Worm (Caenorhabditis elegans) whole organism, late embryonic: ENCODE measurements around the gene sri-74.
A peak's percentile ranks its signal among the peaks of the same experiment; 100 is the strongest.
"Not testable (repeated sequence)": the region's sequence is repeated elsewhere in the genome, so short reads cannot be mapped to it uniquely, and the experiment has no call there.

ENCODE experiments used
- C08G9.2 ChIP-seq: sonication (generic microtip); optimal IDR thresholded peaks from 2 replicates; lab custom pipeline; 2016; ENCODE audit warnings: mild to moderate bottlenecking, missing genetic modification characterization, moderate library complexity, missing compliant biosample characterization
- F13H6.1 ChIP-seq: sonication (generic microtip); optimal IDR thresholded peaks from 2 replicates; lab custom pipeline; 2016; ENCODE audit warnings: missing genetic modification characterization, missing compliant biosample characterization
- K02D7.2 ChIP-seq: sonication (generic microtip); optimal IDR thresholded peaks from 2 replicates; lab custom pipeline; 2017; ENCODE audit warnings: mild to moderate bottlenecking, missing genetic modification characterization, missing compliant biosample characterization
- K09A11.1 ChIP-seq: sonication (generic microtip); optimal IDR thresholded peaks from 2 replicates; lab custom pipeline; 2017; ENCODE audit warnings: antibody characterized with exemption, mild to moderate bottlenecking, missing genetic modification characterization, missing compliant biosample characterization; ENCODE audit not compliant: insufficient read depth
- T23F11.4 ChIP-seq: fragments of 200-800 bp; sonication (Bioruptor generic); optimal IDR thresholded peaks from 2 replicates; lab custom pipeline; 2018; ENCODE audit warnings: mild to moderate bottlenecking, missing genetic modification characterization, missing compliant biosample characterization
- Y22D7AL.16 ChIP-seq: sonication (generic microtip); optimal IDR thresholded peaks from 2 replicates; lab custom pipeline; 2016; ENCODE audit warnings: missing genetic modification characterization, missing compliant biosample characterization
- ahr-1 ChIP-seq: sonication (generic microtip); optimal IDR thresholded peaks from 2 replicates; lab custom pipeline; 2016; ENCODE audit warnings: missing genetic modification characterization, missing compliant biosample characterization
- ama-1 ChIP-seq: fragments of 150-350 bp; optimal IDR thresholded peaks from 2 replicates; lab custom pipeline; 2014
- ceh-19 ChIP-seq: fragments of 200-800 bp; sonication (Bioruptor generic); optimal IDR thresholded peaks from 2 replicates; lab custom pipeline; 2018; ENCODE audit warnings: mild to moderate bottlenecking, missing genetic modification characterization, missing compliant biosample characterization
- ceh-48 ChIP-seq: sonication (generic microtip); optimal IDR thresholded peaks from 2 replicates; lab custom pipeline; 2016; ENCODE audit warnings: missing genetic modification characterization, inconsistent platforms, missing compliant biosample characterization
- ceh-6 ChIP-seq: fragments of 200-800 bp; sonication (Bioruptor generic); optimal IDR thresholded peaks from 2 replicates; lab custom pipeline; 2018; ENCODE audit warnings: mild to moderate bottlenecking, missing genetic modification characterization, missing compliant biosample characterization
- dmd-4 ChIP-seq: sonication (generic microtip); optimal IDR thresholded peaks from 2 replicates; lab custom pipeline; 2016; ENCODE audit warnings: borderline replicate concordance, missing genetic modification characterization, missing compliant biosample characterization
- dve-1 ChIP-seq: sonication (generic microtip); optimal IDR thresholded peaks from 2 replicates; lab custom pipeline; 2017; ENCODE audit warnings: antibody characterized with exemption, mild to moderate bottlenecking, missing genetic modification characterization, missing compliant biosample characterization
- elt-2 ChIP-seq: sonication (generic microtip); optimal IDR thresholded peaks from 2 replicates; lab custom pipeline; 2016; ENCODE audit warnings: missing genetic modification reagents, missing genetic modification characterization, missing compliant biosample characterization
- elt-4 ChIP-seq: sonication (generic microtip); optimal IDR thresholded peaks from 2 replicates; lab custom pipeline; 2016; ENCODE audit warnings: missing genetic modification characterization, missing compliant biosample characterization
- eyg-1 ChIP-seq: sonication (generic microtip); optimal IDR thresholded peaks from 2 replicates; lab custom pipeline; 2016; ENCODE audit warnings: missing genotype, missing genetic modification characterization, missing compliant biosample characterization
- fax-1 ChIP-seq: sonication (generic microtip); optimal IDR thresholded peaks from 2 replicates; lab custom pipeline; 2016; ENCODE audit warnings: missing genotype, missing genetic modification characterization, missing compliant biosample characterization
- fkh-6 ChIP-seq: sonication (generic microtip); optimal IDR thresholded peaks from 2 replicates; lab custom pipeline; 2016; ENCODE audit warnings: missing genetic modification characterization, missing compliant biosample characterization
- hlh-15 ChIP-seq: sonication (generic microtip); optimal IDR thresholded peaks from 2 replicates; lab custom pipeline; 2016; ENCODE audit warnings: missing genetic modification characterization, missing compliant biosample characterization
- hlh-6 ChIP-seq: sonication (generic microtip); optimal IDR thresholded peaks from 2 replicates; lab custom pipeline; 2016; ENCODE audit warnings: missing genotype, missing genetic modification characterization, missing compliant biosample characterization
- madf-2 ChIP-seq: sonication (generic microtip); optimal IDR thresholded peaks from 2 replicates; lab custom pipeline; 2017; ENCODE audit warnings: missing genetic modification characterization, missing compliant biosample characterization
- nfya-1 ChIP-seq: sonication (generic microtip); optimal IDR thresholded peaks from 2 replicates; lab custom pipeline; 2017; ENCODE audit warnings: missing genetic modification characterization, mild to moderate bottlenecking, missing compliant biosample characterization, antibody characterized with exemption, moderate library complexity
- nhr-11 ChIP-seq: fragments of 150-350 bp; optimal IDR thresholded peaks from 2 replicates; lab custom pipeline; 2014; ENCODE audit warnings: missing biosample characterization, missing genetic modification characterization
- npax-4 ChIP-seq: sonication (generic microtip); optimal IDR thresholded peaks from 2 replicates; lab custom pipeline; 2016; ENCODE audit warnings: missing genetic modification characterization, missing compliant biosample characterization
- pat-9 ChIP-seq: fragments of 200-800 bp; sonication (Bioruptor generic); optimal IDR thresholded peaks from 2 replicates; lab custom pipeline; 2018; ENCODE audit warnings: mild to moderate bottlenecking, missing genetic modification characterization, moderate library complexity, missing compliant biosample characterization
- pros-1 ChIP-seq: fragments of 150-350 bp; optimal IDR thresholded peaks from 2 replicates; lab custom pipeline; 2014; ENCODE audit warnings: missing biosample characterization, missing genetic modification reagents, missing genetic modification characterization
- ref-2 ChIP-seq: sonication (generic microtip); optimal IDR thresholded peaks from 2 replicates; lab custom pipeline; 2016; ENCODE audit warnings: missing genetic modification characterization, missing compliant biosample characterization
- sdc-2 ChIP-seq: sonication (generic microtip); optimal IDR thresholded peaks from 2 replicates; lab custom pipeline; 2016; ENCODE audit warnings: missing genotype, missing genetic modification characterization, missing compliant biosample characterization
- unc-42 ChIP-seq: sonication (generic microtip); optimal IDR thresholded peaks from 2 replicates; lab custom pipeline; 2016; ENCODE audit warnings: missing genotype, missing genetic modification characterization, missing compliant biosample characterization
- unc-86 ChIP-seq: sonication (generic microtip); optimal IDR thresholded peaks from 2 replicates; lab custom pipeline; 2016; ENCODE audit warnings: missing genetic modification characterization, missing compliant biosample characterization
- zip-5 ChIP-seq: sonication (generic microtip); optimal IDR thresholded peaks from 2 replicates; lab custom pipeline; 2016; ENCODE audit warnings: missing genetic modification characterization, missing compliant biosample characterization
- ztf-16 ChIP-seq: sonication (generic microtip); optimal IDR thresholded peaks from 2 replicates; lab custom pipeline; 2017; ENCODE audit warnings: missing genetic modification characterization, missing compliant biosample characterization

The sri-74 gene

DNA sequence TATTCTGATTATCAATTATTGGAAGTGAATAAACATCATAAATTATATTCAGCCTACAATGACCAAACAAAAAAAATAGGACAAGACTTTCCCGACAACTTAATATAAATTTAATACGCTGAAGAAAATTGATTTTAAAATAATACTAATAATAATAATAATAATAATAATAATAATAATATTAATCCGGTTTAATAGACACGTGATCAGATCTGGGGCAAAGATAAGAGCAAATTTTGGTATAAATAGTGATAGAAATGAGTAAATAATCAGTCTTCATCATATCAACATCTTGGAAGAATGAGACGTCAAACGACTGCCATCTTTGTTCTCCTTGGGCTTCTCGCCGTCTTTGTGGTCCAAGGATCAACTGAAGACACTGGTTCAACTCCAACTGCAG is 36.2 kb upstream of the sri-74 start, which contains the start of gene msrp-6:
Gene msrp-6 (plus strand): TSS at position 301 of the 400 bp plus-strand sequence.
- not testable (repeated sequence) for TF ChIP-seq elt-4; hlh-6 (tag; lab: Kevin White, UChicago); zip-5

DNA sequence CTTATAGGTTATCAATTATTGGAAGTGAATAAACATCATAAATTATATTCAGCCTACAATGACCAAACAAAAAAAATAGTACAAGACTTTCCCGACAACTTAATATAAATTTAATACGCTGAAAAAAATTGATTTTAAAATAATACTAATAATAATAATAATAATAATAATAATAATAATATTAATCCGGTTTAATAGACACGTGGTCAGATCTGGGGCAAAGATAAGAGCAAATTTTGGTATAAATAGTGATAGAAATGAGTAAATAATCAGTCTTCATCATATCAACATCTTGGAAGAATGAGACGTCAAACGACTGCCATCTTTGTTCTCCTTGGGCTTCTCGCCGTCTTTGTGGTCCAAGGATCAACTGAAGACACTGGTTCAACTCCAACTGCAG is 33.7 kb upstream of the sri-74 start, which contains the start of gene msrp-5:
Gene msrp-5 (plus strand): TSS at position 301 of the 400 bp plus-strand sequence.
- TF ChIP-seq unc-86; elt-2 (tag; lab: Kevin White, UChicago); dmd-4 (tag; lab: Kevin White, UChicago): not testable (repeated sequence)

DNA sequence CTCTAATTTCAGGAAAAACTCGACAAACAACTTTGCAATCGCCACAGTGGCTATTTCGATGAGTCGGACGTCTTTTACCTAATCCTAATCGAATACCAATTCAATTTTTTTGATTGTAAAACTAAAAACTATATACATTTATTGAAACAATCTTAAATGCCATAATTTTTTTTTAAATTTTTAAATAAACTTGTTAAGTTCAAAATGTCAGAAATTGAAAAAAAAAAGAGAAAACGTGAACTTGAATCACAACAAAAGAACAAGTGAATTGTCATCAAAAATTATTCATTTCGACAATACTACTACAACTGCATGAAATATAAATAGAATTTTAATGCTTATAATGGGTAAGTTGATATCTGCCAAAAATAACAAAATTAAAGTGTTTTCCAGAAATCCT is 29.3 kb upstream of the sri-74 start, which contains the start of gene D2062.13:
Gene D2062.13 (plus strand): TSS at position 301 of the 400 bp plus-strand sequence.
- not testable (repeated sequence) for TF ChIP-seq madf-2, ztf-16, fkh-6 (tag; lab: Kevin White, UChicago)

DNA sequence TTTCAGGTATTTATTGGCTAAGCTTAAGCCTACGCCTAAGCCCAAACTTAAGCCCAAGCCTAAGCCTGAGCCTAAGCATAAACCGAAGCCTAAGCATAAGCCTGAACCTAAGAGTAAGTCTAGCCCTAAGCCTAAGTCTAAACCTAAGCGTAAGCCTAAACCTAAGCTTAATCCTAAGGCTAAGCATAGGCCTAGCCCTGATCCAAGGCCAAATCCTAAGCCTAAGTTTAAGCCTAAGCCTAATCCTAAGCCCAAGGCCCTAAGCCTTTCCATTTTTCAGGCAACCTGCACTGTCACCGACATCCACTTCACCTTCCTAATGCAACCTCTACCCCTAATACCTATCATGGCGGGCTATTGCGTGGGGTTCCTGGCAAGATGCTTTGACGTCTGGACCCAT is 28.1 kb upstream of the sri-74 start:
- TF ChIP-seq Y22D7AL.16 (tag; lab: Kevin White, UChicago) (no peak), elt-2 (tag; lab: Kevin White, UChicago) (no peak), dve-1 (peak; percentile 56), K09A11.1 (tag; lab: Kevin White, UChicago) (no peak), npax-4 (tag; lab: Kevin White, UChicago) (no peak)

DNA sequence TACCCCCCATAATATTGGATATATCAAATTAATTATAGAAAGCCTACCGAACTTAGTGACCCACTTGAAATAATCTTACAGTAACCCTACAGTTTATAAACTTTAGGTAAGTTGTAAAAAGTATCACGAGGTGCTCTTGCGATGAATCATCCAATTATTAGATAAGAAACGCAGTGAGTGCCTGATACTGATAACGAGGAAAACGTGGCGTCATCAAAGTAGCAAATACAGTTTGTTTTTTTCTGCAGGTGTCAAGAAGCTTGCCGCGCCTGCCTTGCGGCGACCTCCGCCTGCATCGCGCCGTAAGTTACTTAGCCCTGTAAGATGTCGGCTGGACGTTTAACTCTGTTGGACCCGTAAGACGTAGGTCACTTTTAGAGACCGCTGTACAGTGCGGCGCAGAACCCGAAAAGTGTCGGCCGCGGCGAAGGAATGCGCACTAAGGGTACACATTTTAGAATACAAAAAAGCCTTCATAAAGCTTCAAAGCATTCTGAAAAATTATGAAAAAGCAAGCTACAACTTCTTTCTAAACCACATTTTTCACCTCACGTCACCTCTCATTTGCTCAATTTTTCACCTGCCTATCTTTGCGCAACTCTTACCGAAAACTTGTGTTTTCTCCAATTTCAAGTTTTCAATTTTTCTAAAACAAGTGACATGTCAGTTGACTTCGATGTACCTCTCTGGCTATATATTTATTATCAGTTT is 27.4 kb upstream of the sri-74 start, which contains the start of gene sri-38:
Gene sri-38 (plus strand): TSS at position 661 of the 711 bp plus-strand sequence.
- TF ChIP-seq nhr-11 (tag; lab: Kevin White, UChicago) (no peak), elt-2 (tag; lab: Kevin White, UChicago) (peak; percentile 86)

DNA sequence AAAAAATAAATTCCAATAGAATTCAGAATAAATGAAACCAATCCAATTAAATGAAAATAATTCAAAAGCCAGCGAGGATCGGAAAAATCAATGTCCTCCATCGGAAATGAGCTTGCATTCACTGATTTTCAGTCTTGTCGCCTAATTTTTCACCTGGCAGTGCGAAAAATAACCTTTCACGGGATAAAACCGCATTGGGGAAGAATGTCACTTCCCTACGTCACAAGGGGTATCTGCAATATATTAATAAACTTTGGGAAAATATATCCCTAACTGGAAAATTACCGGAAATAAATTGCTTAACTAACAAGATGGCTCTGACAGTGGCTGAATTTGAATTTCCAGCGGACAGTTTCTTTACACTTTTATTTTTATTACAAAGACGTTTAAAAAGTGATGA is 22.4 kb upstream of the sri-74 start, which contains the start of gene sri-77:
Gene sri-77 (minus strand): TSS at position 101 of the 400 bp plus-strand sequence.
- TF ChIP-seq elt-4 (no peak), fax-1 (tag; lab: Kevin White, UChicago) (no peak), sdc-2 (no peak), ref-2 (no peak), eyg-1 (tag; lab: Kevin White, UChicago) (no peak), fkh-6 (tag; lab: Kevin White, UChicago) (no peak), ceh-48 (no peak), pros-1 (tag; lab: Kevin White, UChicago) (no peak), K02D7.2 (no peak), T23F11.4 (no peak), unc-42 (no peak), K09A11.1 (tag; lab: Kevin White, UChicago) (no peak), elt-2 (tag; lab: Kevin White, UChicago) (no peak), ahr-1 (tag; lab: Kevin White, UChicago) (no peak), nfya-1 (tag; lab: Kevin White, UChicago) (no peak), ceh-19 (no peak), F13H6.1 (tag; lab: Kevin White, UChicago) (no peak), pat-9 (tag; lab: Kevin White, UChicago) (no peak)

DNA sequence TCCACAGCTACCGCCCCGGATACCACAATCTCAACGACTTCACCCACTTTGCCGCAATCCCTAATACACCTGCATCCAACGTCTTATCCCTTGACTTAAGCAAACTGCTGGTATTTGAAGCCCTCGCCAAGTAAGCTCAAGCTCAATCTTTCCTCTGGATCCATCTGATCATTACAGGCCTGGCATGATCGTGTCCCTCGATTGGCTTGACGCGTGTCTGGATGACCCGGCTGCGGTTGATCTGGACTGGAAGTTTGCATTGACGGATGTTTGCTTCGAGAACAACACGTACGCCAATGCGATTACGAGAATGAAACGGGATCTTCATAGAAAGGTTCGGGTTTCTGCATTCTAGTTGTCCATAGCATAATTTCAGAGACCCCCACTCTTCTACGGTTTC is 18.0 kb upstream of the sri-74 start:
- no peak for TF ChIP-seq ceh-6 (GFP tag; lab: Kevin White, UChicago)
- no peak for TF ChIP-seq C08G9.2 (tag; lab: Kevin White, UChicago)
- no peak for TF ChIP-seq ama-1 (lab: Kevin White, UChicago)
- no peak for TF ChIP-seq sdc-2
- no peak for TF ChIP-seq hlh-15 (tag; lab: Kevin White, UChicago)
